Worm (Caenorhabditis elegans) whole organism, L2 larva: ENCODE data around the gene egl-15.

Source experiments
- R02D3.7 ChIP-seq: fragments of 150-350 bp; optimal IDR thresholded peaks from 2 replicates; lab custom pipeline; 2014; ENCODE audit warnings: missing biosample characterization, missing genetic modification characterization
- alr-1 ChIP-seq: fragments of 150-350 bp; optimal IDR thresholded peaks from 2 replicates; lab custom pipeline; 2014; ENCODE audit warnings: missing biosample characterization, missing genetic modification characterization
- blmp-1 ChIP-seq: sonication (generic microtip); optimal IDR thresholded peaks from 2 replicates; lab custom pipeline; 2017; ENCODE audit warnings: missing genetic modification characterization, mild to moderate bottlenecking, missing compliant biosample characterization, antibody characterized with exemption, moderate library complexity; ENCODE audit not compliant: insufficient read depth
- crh-2 ChIP-seq: sonication (generic microtip); optimal IDR thresholded peaks from 2 replicates; lab custom pipeline; 2017; ENCODE audit warnings: missing biosample characterization, missing genetic modification characterization
- elt-3 ChIP-seq: sonication (generic microtip); optimal IDR thresholded peaks from 2 replicates; lab custom pipeline; 2017; ENCODE audit warnings: missing biosample characterization, missing genetic modification characterization
- gmeb-1 ChIP-seq: fragments of 150-350 bp; optimal IDR thresholded peaks from 2 replicates; lab custom pipeline; 2014; ENCODE audit warnings: missing biosample characterization, missing genetic modification characterization
- lin-13 ChIP-seq: fragments of 150-350 bp; optimal IDR thresholded peaks from 2 replicates; lab custom pipeline; 2014; ENCODE audit warnings: missing biosample characterization, missing genetic modification reagents, missing genetic modification characterization
- lin-39 ChIP-seq: fragments of 150-350 bp; optimal IDR thresholded peaks from 2 replicates; lab custom pipeline; 2014; ENCODE audit warnings: missing biosample characterization, missing genetic modification reagents, missing genetic modification characterization
- nhr-10 ChIP-seq: sonication (generic microtip); optimal IDR thresholded peaks from 2 replicates; lab custom pipeline; 2017; ENCODE audit warnings: missing biosample characterization, missing genetic modification characterization
- nhr-12 ChIP-seq: fragments of 150-350 bp; optimal IDR thresholded peaks from 2 replicates; lab custom pipeline; 2014; ENCODE audit warnings: missing biosample characterization, missing genetic modification characterization
- nhr-25 ChIP-seq: fragments of 150-350 bp; sonication (generic microtip); optimal IDR thresholded peaks from 3 replicates; lab custom pipeline; 2014; ENCODE audit warnings: missing biosample characterization, missing genetic modification characterization
- nhr-6 ChIP-seq: fragments of 150-350 bp; optimal IDR thresholded peaks from 2 replicates; lab custom pipeline; 2014; ENCODE audit warnings: missing biosample characterization, missing genetic modification characterization
- nhr-77 ChIP-seq: fragments of 150-350 bp; optimal IDR thresholded peaks from 2 replicates; lab custom pipeline; 2014; ENCODE audit warnings: missing biosample characterization, missing genetic modification characterization
- ztf-1 ChIP-seq: fragments of 200-800 bp; sonication (Bioruptor generic); conservative IDR thresholded peaks from 2 replicates; pipeline ENCODE4 v1.3.6; 2022; ENCODE audit warnings: missing genetic modification characterization, missing compliant biosample characterization
- ztf-11 ChIP-seq: sonication (generic microtip); optimal IDR thresholded peaks from 2 replicates; lab custom pipeline; 2017; ENCODE audit warnings: missing biosample characterization, missing genetic modification characterization
- ztf-4 ChIP-seq: fragments of 150-350 bp; optimal IDR thresholded peaks from 2 replicates; lab custom pipeline; 2014; ENCODE audit warnings: missing biosample characterization, missing genetic modification characterization

egl-15 gene

DNA sequence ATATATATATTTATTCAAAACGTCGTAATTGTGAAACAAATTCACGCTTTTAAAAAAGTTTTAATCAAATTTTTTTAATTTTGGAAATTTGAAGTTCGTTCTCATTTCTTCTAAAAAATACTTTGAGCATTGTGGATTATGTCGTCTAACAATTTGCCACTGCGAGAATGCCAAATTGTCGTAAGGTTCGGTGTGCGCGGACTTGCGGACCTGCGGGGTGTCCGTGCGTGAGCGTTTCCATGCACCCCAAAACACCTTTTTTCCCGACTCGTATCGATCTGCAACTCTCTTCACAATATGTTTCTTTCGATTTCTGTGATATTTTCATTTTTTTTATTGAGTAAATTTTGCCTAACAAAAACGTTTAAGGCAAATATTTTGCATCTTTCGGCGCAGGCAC, 56.5 kb downstream of the egl-15 start:
- no peak for TF ChIP-seq ztf-4 (tag; lab: Kevin White, UChicago)
- no peak for TF ChIP-seq nhr-6 (tag; lab: Kevin White, UChicago)
- no peak for TF ChIP-seq R02D3.7 (tag; lab: Kevin White, UChicago)
- TF ChIP-seq nhr-25 (tag; lab: Kevin White, UChicago) = no peak
- no peak for TF ChIP-seq crh-2
- no peak for TF ChIP-seq ztf-11 (tag; lab: Kevin White, UChicago)
- no peak for TF ChIP-seq nhr-10 (tag; lab: Kevin White, UChicago)
- TF ChIP-seq lin-13 = no peak
- TF ChIP-seq elt-3 (tag; lab: Kevin White, UChicago) = no peak
- no peak for TF ChIP-seq lin-39 (tag; lab: Kevin White, UChicago)
- no peak for TF ChIP-seq blmp-1 (tag; lab: Kevin White, UChicago)
- no peak for TF ChIP-seq ztf-1
- TF ChIP-seq nhr-12 = no peak
- TF ChIP-seq nhr-77 (tag; lab: Kevin White, UChicago) = no peak
- TF ChIP-seq gmeb-1 (tag; lab: Kevin White, UChicago) = no peak
- no peak for TF ChIP-seq alr-1
- TF ChIP-seq, all 48 proteins: peak for 0
